Worm (Caenorhabditis elegans) whole organism, L1 larva: Measurements from ENCODE around the gene ubq-1.

ENCODE experiments used
- fkh-10 ChIP-seq: sonication (generic microtip); optimal IDR thresholded peaks from 2 replicates; lab custom pipeline; 2017; ENCODE audit warnings: missing biosample characterization, missing genetic modification reagents, missing genetic modification characterization
- fos-1 ChIP-seq: fragments of 150-350 bp; optimal IDR thresholded peaks from 2 replicates; lab custom pipeline; 2014; ENCODE audit warnings: missing biosample characterization, missing genetic modification characterization
- hpl-2 ChIP-seq: fragments of 150-350 bp; optimal IDR thresholded peaks from 2 replicates; lab custom pipeline; 2014; ENCODE audit warnings: missing biosample characterization, missing genetic modification reagents, missing genetic modification characterization
- jun-1 ChIP-seq: fragments of 150-350 bp; optimal IDR thresholded peaks from 2 replicates; lab custom pipeline; 2014; ENCODE audit warnings: missing biosample characterization, missing genetic modification reagents, missing genetic modification characterization
- lin-15B ChIP-seq: fragments of 150-350 bp; sonication (generic microtip); optimal IDR thresholded peaks from 3 replicates; lab custom pipeline; 2014; ENCODE audit warnings: missing biosample characterization, missing genetic modification characterization
- lin-35 ChIP-seq, 2 experiments: fragments of 150-350 bp; optimal IDR thresholded peaks; 2 replicates each; lab custom pipeline; 2014; ENCODE audit warnings: missing biosample characterization in 2 of 2, missing genetic modification characterization in 2 of 2, missing genetic modification reagents in 2 of 2
- mdl-1 ChIP-seq, 2 experiments: fragments of 150-350 bp; optimal IDR thresholded peaks; 2 replicates each; lab custom pipeline; 2014 to 2017; ENCODE audit warnings: missing biosample characterization in 2 of 2, missing genetic modification characterization in 2 of 2, inconsistent platforms in 1 of 2
- nhr-12 ChIP-seq: sonication (generic microtip); optimal IDR thresholded peaks from 2 replicates; lab custom pipeline; 2017; ENCODE audit warnings: missing biosample characterization, missing genetic modification characterization
- nhr-19 ChIP-seq: fragments of 200-800 bp; sonication (Bioruptor generic); conservative IDR thresholded peaks from 2 replicates; pipeline ENCODE4 v1.3.6; 2022; ENCODE audit warnings: missing genetic modification characterization, missing compliant biosample characterization
- nhr-28 ChIP-seq: fragments of 150-350 bp; optimal IDR thresholded peaks from 2 replicates; lab custom pipeline; 2014; ENCODE audit warnings: missing biosample characterization, missing genetic modification characterization
- snpc-4 ChIP-seq: fragments of 150-350 bp; optimal IDR thresholded peaks from 2 replicates; lab custom pipeline; 2014; ENCODE audit warnings: missing biosample characterization, missing genetic modification characterization
- unc-130 ChIP-seq: fragments of 150-350 bp; optimal IDR thresholded peaks from 2 replicates; lab custom pipeline; 2017; ENCODE audit warnings: missing biosample characterization, missing genetic modification characterization, inconsistent platforms
- unc-62 ChIP-seq: fragments of 150-350 bp; optimal IDR thresholded peaks from 2 replicates; lab custom pipeline; 2014; ENCODE audit warnings: missing biosample characterization, missing genetic modification reagents, missing genetic modification characterization
- ztf-4 ChIP-seq: fragments of 150-350 bp; optimal IDR thresholded peaks from 2 replicates; lab custom pipeline; 2014; ENCODE audit warnings: missing biosample characterization, missing genetic modification characterization

DNA sequence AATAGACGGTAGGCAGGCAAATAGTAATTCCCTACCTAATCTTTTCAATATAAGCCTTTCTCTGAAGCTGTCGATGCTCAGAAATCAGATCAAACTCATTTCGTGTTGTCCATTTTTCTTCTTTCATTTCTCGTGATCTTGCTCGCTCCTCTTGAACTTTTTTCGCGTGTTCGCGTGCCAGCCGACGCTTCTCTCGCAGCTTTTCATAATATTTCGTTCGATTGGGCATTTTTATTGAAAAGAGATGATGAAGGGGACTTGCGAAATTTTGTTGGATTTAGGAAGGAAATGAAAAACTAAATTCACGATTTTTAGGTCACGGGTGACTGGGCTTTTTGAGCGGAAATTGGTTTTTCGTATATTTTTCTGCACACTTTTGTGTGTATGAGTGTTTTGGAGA, 3.1 kb upstream of the ubq-1 start, which contains the start of gene EGAP1.1:
- no peak for TF ChIP-seq nhr-28 (tag; lab: Kevin White, UChicago)
- TF ChIP-seq hpl-2 (GFP tag; lab: Kevin White, UChicago) = no peak
- TF ChIP-seq unc-62 (GFP tag; lab: Kevin White, UChicago) = no peak
- no peak for TF ChIP-seq unc-130 (tag; lab: Kevin White, UChicago)
- no peak for TF ChIP-seq snpc-4 (tag; lab: Kevin White, UChicago)
- no peak for TF ChIP-seq lin-35 (GFP tag; optimal IDR thresholded peaks at IDR 0.05; lab: Kevin White, UChicago)
- no peak for TF ChIP-seq ztf-4 (tag; lab: Kevin White, UChicago)
- no peak for TF ChIP-seq fos-1 (tag; lab: Kevin White, UChicago)
- TF ChIP-seq mdl-1 (tag; optimal IDR thresholded peaks at IDR 0.05; lab: Kevin White, UChicago) = no peak
- TF ChIP-seq jun-1 (tag; lab: Kevin White, UChicago) = no peak
- TF ChIP-seq lin-15B (tag; lab: Kevin White, UChicago) = no peak
- TF ChIP-seq nhr-12 (tag; lab: Kevin White, UChicago) = no peak
- TF ChIP-seq nhr-19 (GFP tag; lab: Robert Waterston, UW) = no peak
- TF ChIP-seq fkh-10 (GFP tag; lab: Kevin White, UChicago) = peak; percentile 53
